Worm (Caenorhabditis elegans): Measurements from ENCODE around the gene B0361.3.

The B0361.3 gene

ce11 chrIII:7291216-7291615 is 10.0 kb downstream of the B0361.3 start:
- TF ChIP-seq K11D2.4 (GFP tag; IDR thresholded peaks at IDR 0.05) (no peak), chd-7 (tag; optimal IDR thresholded peaks at IDR 0.05) (no peak), egl-44 (GFP tag; IDR thresholded peaks at IDR 0.05) (no peak)

DNA sequence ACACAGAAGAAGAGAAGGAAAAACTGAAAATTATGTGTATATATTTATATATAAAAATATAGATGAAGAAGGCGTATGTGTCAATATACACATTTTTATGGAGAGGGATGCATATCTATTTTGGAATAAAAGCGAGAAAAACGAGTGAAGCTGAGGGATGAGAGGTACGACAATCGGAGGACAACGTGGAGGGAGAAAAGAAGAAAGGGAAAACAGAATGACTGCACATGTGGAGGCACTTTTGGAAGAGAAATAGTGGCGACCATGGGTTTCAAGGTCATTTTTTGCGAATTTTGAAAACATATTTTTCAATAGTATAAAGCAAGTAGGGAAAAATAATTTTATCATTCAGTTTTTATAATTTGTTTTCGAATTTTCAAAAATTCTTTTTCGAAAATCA is 11.3 kb downstream of the B0361.3 start:
- TF ChIP-seq let-607 (tag; optimal IDR thresholded peaks at IDR 0.05): peak in 1 of 2 experiments; percentile 2
- TF ChIP-seq nhr-80 (tag; optimal IDR thresholded peaks at IDR 0.05): peak; percentile 40
- no peak for TF ChIP-seq die-1 (tag; optimal IDR thresholded peaks at IDR 0.05)

DNA sequence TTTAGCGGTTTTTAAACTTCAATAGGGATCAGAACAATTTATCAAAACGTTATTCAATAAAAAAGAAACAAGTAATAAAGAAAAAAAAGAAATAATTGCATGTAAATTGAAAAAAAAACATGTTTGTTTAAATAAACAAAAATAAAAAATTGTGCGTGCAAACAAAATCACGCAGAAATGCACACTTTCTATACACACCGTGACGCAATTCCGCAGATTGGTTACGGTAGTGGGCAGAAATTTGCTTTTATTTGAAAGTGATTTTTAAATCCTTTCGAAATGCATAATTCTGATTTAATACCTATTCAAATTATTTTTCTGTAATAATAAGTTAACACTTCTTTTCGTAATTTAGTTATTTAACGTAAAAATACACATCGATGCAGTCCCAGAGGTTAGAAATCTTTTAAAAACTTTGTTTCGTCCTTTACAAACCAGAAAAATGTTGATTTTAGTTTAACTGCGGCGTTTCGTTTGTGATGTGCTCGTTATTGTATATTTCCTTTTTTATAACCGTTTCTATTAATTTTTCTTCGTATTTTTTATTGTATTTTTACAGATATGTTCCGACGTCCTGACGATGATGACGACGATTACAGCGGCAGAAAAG is 11.9 kb downstream of the B0361.3 start, which contains the start of gene cwf-19L2:
cwf-19L2 (plus strand) TSS at position 560 of the 610 bp plus-strand sequence.
- TF ChIP-seq mel-28 (tag; optimal IDR thresholded peaks at IDR 0.05; ENCODE audit: borderline replicate concordance) (no peak), F57A8.1 (GFP tag; optimal IDR thresholded peaks at IDR 0.05) (no peak), B0336.3 (GFP tag; IDR thresholded peaks at IDR 0.05) (no peak), D2030.7 (GFP tag; IDR thresholded peaks at IDR 0.05) (peak; percentile 44; the same call in 1 of the 2 replicates), lsl-1 (GFP tag; optimal IDR thresholded peaks at IDR 0.05) (peak; percentile 69), ztf-22 (GFP tag; optimal IDR thresholded peaks at IDR 0.05) (no peak), madf-6 (GFP tag; IDR thresholded peaks at IDR 0.05) (peak; percentile 10; the same call in 1 of the 2 replicates), somi-1 (GFP tag; optimal IDR thresholded peaks at IDR 0.05) (no peak), madf-3 (GFP tag; IDR thresholded peaks at IDR 0.05) (no peak), rcor-1 (GFP tag; IDR thresholded peaks at IDR 0.05) (no peak), nfyb-1 (GFP tag; IDR thresholded peaks at IDR 0.05) (no peak), efl-1 (GFP tag; optimal IDR thresholded peaks at IDR 0.05) (peak; percentile 16), ztf-3 (GFP tag; optimal IDR thresholded peaks at IDR 0.05) (no peak)

ce11 chrIII:7296092-7296668 is 14.9 kb downstream of the B0361.3 start:
- peak; percentile 12 for TF ChIP-seq ceh-27 (GFP tag; optimal IDR thresholded peaks at IDR 0.05)
- no peak for TF ChIP-seq ceh-40 (GFP tag; IDR thresholded peaks at IDR 0.05)
- TF ChIP-seq nfyb-1 (GFP tag; IDR thresholded peaks at IDR 0.05): 0 out of 2 replicates have a peak, but pooled peaks have one; percentile 31

- TF ChIP-seq lin-40 (tag; optimal IDR thresholded peaks at IDR 0.05): peak; percentile 31
- peak; percentile 31 for TF ChIP-seq atf-7 (tag; optimal IDR thresholded peaks at IDR 0.05)
- no peak for TF ChIP-seq bed-1 (GFP tag; IDR thresholded peaks at IDR 0.05)
Observed at ce11 chrIII:7297045-7297680, 15.9 kb downstream of the B0361.3 start.

- TF ChIP-seq aptf-2 (GFP tag; conservative IDR thresholded peaks at IDR 0.05) (no peak), zfh-2 (GFP tag; conservative IDR thresholded peaks at IDR 0.05) (no peak), C06A6.2 (GFP tag; conservative IDR thresholded peaks at IDR 0.05) (no peak), F22D6.2 (tag; optimal IDR thresholded peaks at IDR 0.05) (no peak)
Observed at ce11 chrIII:7298045-7298444, 16.8 kb downstream of the B0361.3 start.

Data from whole organism, young adult.